Fruit fly (Drosophila melanogaster): ENCODE data around the gene CG9536.

dm6 chr2L:6455955-6456599, 20.7 kb downstream of the CG9536 start, which contains the start of gene frj:
- no peak for TF ChIP-seq Dll (optimal IDR thresholded peaks at IDR 0.05)
- TF ChIP-seq usp (GFP tag; optimal IDR thresholded peaks at IDR 0.05), result no peak
- no peak for TF ChIP-seq CG8478 (optimal IDR thresholded peaks at IDR 0.05)
- TF ChIP-seq psq (optimal IDR thresholded peaks at IDR 0.05), result no peak
- TF ChIP-seq EcR (GFP tag; optimal IDR thresholded peaks at IDR 0.05), result no peak
